Fruit fly (Drosophila melanogaster): ENCODE results near the gene CG6574.

- no peak for TF ChIP-seq usp (GFP tag; optimal IDR thresholded peaks at IDR 0.05)
- no peak for TF ChIP-seq pan (optimal IDR thresholded peaks at IDR 0.05)
- TF ChIP-seq EcR (GFP tag; optimal IDR thresholded peaks at IDR 0.05), result no peak
- no peak for TF ChIP-seq CG8478 (optimal IDR thresholded peaks at IDR 0.05)
- no peak for TF ChIP-seq psq (optimal IDR thresholded peaks at IDR 0.05)
- no peak for TF ChIP-seq Dll (optimal IDR thresholded peaks at IDR 0.05)
Observed at dm6 chr3R:10878628-10879027, 15.8 kb upstream of the CG6574 start.
